Fruit fly (Drosophila melanogaster) whole organism, pupa: ENCODE data around the gene CLS.

ENCODE experiments used
- CG10348 ChIP-seq: fragments of 200-800 bp; sonication (Bioruptor generic); IDR thresholded peaks from 2 replicates; pipeline ENCODE4 v1.3.6; 2022; ENCODE audit warnings: missing biosample characterization, missing genetic modification characterization
- CG12605 ChIP-seq: fragments of 200-800 bp; sonication (Bioruptor generic); IDR thresholded peaks from 2 replicates; pipeline ENCODE4 v1.3.6; 2022; ENCODE audit warnings: missing biosample characterization, missing genetic modification characterization
- CG13204 ChIP-seq: fragments of 200-800 bp; sonication (Bioruptor generic); optimal IDR thresholded peaks from 2 replicates; lab custom pipeline; 2018; ENCODE audit warnings: missing biosample characterization, mild to moderate bottlenecking, missing genetic modification characterization, moderate library complexity
- CG14655 ChIP-seq: fragments of 200-800 bp; sonication (Bioruptor generic); optimal IDR thresholded peaks from 3 replicates; lab custom pipeline; 2017; ENCODE audit warnings: mild to moderate bottlenecking, missing biosample characterization, missing genetic modification reagents, missing genetic modification characterization
- CG15710 ChIP-seq: fragments of 200-800 bp; sonication (Bioruptor generic); optimal IDR thresholded peaks from 2 replicates; lab custom pipeline; 2018; ENCODE audit warnings: missing biosample characterization, mild to moderate bottlenecking, missing genetic modification characterization, moderate library complexity
- CG17806 ChIP-seq: fragments of 200-800 bp; sonication (Bioruptor generic); optimal IDR thresholded peaks from 2 replicates; lab custom pipeline; 2018; ENCODE audit warnings: missing biosample characterization, mild to moderate bottlenecking, missing genetic modification characterization, moderate library complexity
- CG32121 ChIP-seq: fragments of 200-800 bp; sonication (Bioruptor generic); IDR thresholded peaks from 2 replicates; pipeline ENCODE4 v1.3.6; 2022; ENCODE audit warnings: missing biosample characterization, missing genetic modification characterization
- CG34367 ChIP-seq: fragments of 200-800 bp; sonication (Bioruptor generic); optimal IDR thresholded peaks from 2 replicates; lab custom pipeline; 2018; ENCODE audit warnings: missing biosample characterization, mild to moderate bottlenecking, missing genetic modification characterization
- CG4496 ChIP-seq: fragments of 200-800 bp; sonication (Bioruptor generic); IDR thresholded peaks from 3 replicates; pipeline ENCODE4 v1.3.6; 2022; ENCODE audit warnings: missing biosample characterization, missing genetic modification characterization
- CG8159 ChIP-seq: fragments of 200-800 bp; sonication (Bioruptor generic); optimal IDR thresholded peaks from 3 replicates; lab custom pipeline; 2018; ENCODE audit warnings: missing biosample characterization, mild to moderate bottlenecking, missing genetic modification characterization, moderate library complexity
- CG8301 ChIP-seq: fragments of 200-800 bp; sonication (Bioruptor generic); optimal IDR thresholded peaks from 2 replicates; lab custom pipeline; 2018; ENCODE audit warnings: missing biosample characterization, mild to moderate bottlenecking, missing genetic modification characterization
- CG9948 ChIP-seq: fragments of 200-800 bp; sonication (Bioruptor generic); optimal IDR thresholded peaks from 2 replicates; lab custom pipeline; 2018; ENCODE audit warnings: missing biosample characterization, mild to moderate bottlenecking, missing genetic modification characterization, moderate library complexity
- D1 ChIP-seq: fragments of 200-800 bp; sonication (Bioruptor generic); optimal IDR thresholded peaks from 2 replicates; lab custom pipeline; 2018; ENCODE audit warnings: missing biosample characterization, mild to moderate bottlenecking, missing genetic modification characterization, moderate library complexity
- EcR ChIP-seq: fragments of 200-800 bp; sonication (Bioruptor generic); optimal IDR thresholded peaks from 3 replicates; lab custom pipeline; 2019; ENCODE audit warnings: missing biosample characterization, missing genetic modification characterization, mild to moderate bottlenecking, moderate library complexity, missing genetic modification reagents
- Ets98B ChIP-seq: fragments of 200-800 bp; sonication (Bioruptor generic); IDR thresholded peaks from 2 replicates; pipeline ENCODE4 v1.3.6; 2022; ENCODE audit warnings: missing biosample characterization, missing genetic modification characterization
- Pif1A ChIP-seq: fragments of 200-800 bp; sonication (Bioruptor generic); optimal IDR thresholded peaks from 3 replicates; lab custom pipeline; 2016; ENCODE audit warnings: missing biosample characterization, missing genetic modification characterization
- Pif1B ChIP-seq: fragments of 200-800 bp; sonication (Bioruptor generic); optimal IDR thresholded peaks from 3 replicates; lab custom pipeline; 2016; ENCODE audit warnings: missing biosample characterization, missing genetic modification characterization
- Snoo ChIP-seq: fragments of 200-800 bp; sonication (Bioruptor generic); optimal IDR thresholded peaks from 3 replicates; lab custom pipeline; 2017; ENCODE audit warnings: missing biosample characterization, mild to moderate bottlenecking, missing genetic modification characterization, inconsistent platforms
- fd96Ca ChIP-seq: fragments of 200-800 bp; sonication (Bioruptor generic); IDR thresholded peaks from 3 replicates; pipeline ENCODE4 v1.3.6; 2022; ENCODE audit warnings: missing biosample characterization, missing genetic modification characterization
- gl ChIP-seq: fragments of 200-800 bp; sonication (Bioruptor generic); optimal IDR thresholded peaks from 2 replicates; lab custom pipeline; 2018; ENCODE audit warnings: missing biosample characterization, mild to moderate bottlenecking, missing genetic modification characterization
- rn ChIP-seq: fragments of 200-800 bp; sonication (Bioruptor generic); IDR thresholded peaks from 2 replicates; pipeline ENCODE4 v1.3.6; 2022; ENCODE audit warnings: missing biosample characterization, missing genetic modification characterization

The CLS gene

dm6 chr3R:25660985-25661530 is 26.1 kb downstream of the CLS start, which contains the start of gene Tnks:
Gene Tnks, minus strand, starts transcription at chr3R:25661286.
- TF ChIP-seq CG8159 (tag; lab: Kevin White, UChicago) = peak; percentile 5
- TF ChIP-seq fd96Ca = 0 out of 3 replicates have a peak, but pooled peaks have one; percentile 19
- no peak for TF ChIP-seq CG15710 (tag; lab: Kevin White, UChicago)
- no peak for TF ChIP-seq Pif1B (GFP tag; lab: Kevin White, UChicago)

- no peak for TF ChIP-seq CG14655
- no peak for TF ChIP-seq CG8159 (tag; lab: Kevin White, UChicago)
- no peak for TF ChIP-seq gl
- no peak for TF ChIP-seq Snoo (tag; lab: Kevin White, UChicago)
Observed at dm6 chr3R:25659857-25660417, 27.2 kb downstream of the CLS start.

DNA sequence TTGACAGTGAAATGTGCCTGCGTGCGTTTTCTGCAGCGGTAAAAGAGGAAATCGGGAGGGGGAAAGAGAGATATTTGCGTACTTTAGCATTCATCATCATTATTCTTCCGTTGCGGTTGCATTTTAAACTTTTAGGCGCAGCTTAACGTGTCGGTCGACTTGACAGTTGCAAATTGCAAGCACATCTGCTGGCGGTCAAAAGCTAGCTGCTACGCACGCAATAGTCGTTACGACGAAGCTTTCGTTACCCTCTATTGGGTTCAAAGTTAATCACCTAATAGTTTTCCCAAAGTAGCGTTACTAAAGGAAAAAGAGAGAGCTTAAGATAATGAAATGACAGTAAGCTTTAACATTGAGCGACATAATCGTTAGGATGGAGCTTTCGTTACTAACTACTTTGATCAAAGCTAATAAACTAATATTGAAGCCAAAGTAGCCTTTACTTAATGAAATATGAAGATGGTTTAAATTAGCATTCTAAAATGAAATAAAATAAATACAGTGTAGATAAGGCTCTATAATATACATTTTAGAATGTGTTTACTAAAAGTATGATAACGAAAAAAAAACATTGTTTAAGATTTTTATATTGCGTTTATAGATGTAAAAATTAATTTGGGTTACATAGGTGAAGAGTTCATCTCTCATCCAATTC is 35.0 kb downstream of the CLS start:
- no peak for TF ChIP-seq CG4496
- no peak for TF ChIP-seq CG32121
- peak; percentile 32; the same call in 1 of the 2 replicates for TF ChIP-seq Ets98B

dm6 chr3R:25651414-25651813 is 35.8 kb downstream of the CLS start:
- TF ChIP-seq fd96Ca (peak; percentile 68; the same call in 2 of the 3 replicates), CG4496 (peak; percentile 60; the same call in 2 of the 3 replicates), Ets98B (peak; percentile 35; the same call in 1 of the 2 replicates), CG8301 (tag; lab: Kevin White, UChicago) (peak; percentile 53), Pif1A (GFP tag; lab: Kevin White, UChicago) (no peak), CG9948 (tag; lab: Kevin White, UChicago) (peak; percentile 35), CG8159 (tag; lab: Kevin White, UChicago) (peak; percentile 64), Snoo (tag; lab: Kevin White, UChicago) (peak; percentile 34), CG15710 (tag; lab: Kevin White, UChicago) (peak; percentile 41), CG34367 (tag; lab: Kevin White, UChicago) (peak; percentile 20), gl (no peak), Pif1B (GFP tag; lab: Kevin White, UChicago) (peak; percentile 59), rn (GFP tag; lab: Robert Waterston, UW) (peak; percentile 27; the same call in 1 of the 2 replicates), CG12605 (GFP tag; lab: Robert Waterston, UW) (peak; percentile 70), CG10348 (GFP tag; lab: Robert Waterston, UW) (no peak), D1 (tag; lab: Kevin White, UChicago) (no peak), EcR (no peak), CG32121 (peak; percentile 63), CG17806 (tag; lab: Kevin White, UChicago) (peak; percentile 62), CG14655 (peak; percentile 60), CG13204 (GFP tag; lab: Kevin White, UChicago) (no peak)

DNA sequence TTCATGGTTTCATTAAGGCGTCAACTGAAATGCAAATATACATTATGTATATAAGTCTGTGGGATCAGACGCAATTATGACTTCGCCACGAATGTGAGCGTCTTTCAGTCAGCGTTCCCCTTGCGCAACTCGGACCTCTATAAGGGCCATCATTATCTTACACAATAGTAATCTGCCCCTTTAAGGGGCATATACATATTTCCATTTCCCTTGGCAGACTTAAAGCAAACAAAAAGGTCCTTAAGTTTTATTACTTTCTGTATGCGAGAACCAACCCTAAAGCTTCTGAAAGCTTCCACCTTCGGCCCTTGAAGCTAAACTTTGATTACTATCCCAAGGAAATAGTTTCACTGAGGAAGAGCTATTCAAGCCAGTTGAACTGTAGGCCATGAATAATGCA is 36.8 kb downstream of the CLS start:
- no peak for TF ChIP-seq CG14655
- no peak for TF ChIP-seq fd96Ca
- no peak for TF ChIP-seq Pif1A (GFP tag; lab: Kevin White, UChicago)
- TF ChIP-seq CG9948 (tag; lab: Kevin White, UChicago) = no peak
- TF ChIP-seq EcR = no peak
- TF ChIP-seq D1 (tag; lab: Kevin White, UChicago) = no peak
- no peak for TF ChIP-seq CG34367 (tag; lab: Kevin White, UChicago)
- no peak for TF ChIP-seq CG4496
- TF ChIP-seq, all 21 proteins: peak for 0

DNA sequence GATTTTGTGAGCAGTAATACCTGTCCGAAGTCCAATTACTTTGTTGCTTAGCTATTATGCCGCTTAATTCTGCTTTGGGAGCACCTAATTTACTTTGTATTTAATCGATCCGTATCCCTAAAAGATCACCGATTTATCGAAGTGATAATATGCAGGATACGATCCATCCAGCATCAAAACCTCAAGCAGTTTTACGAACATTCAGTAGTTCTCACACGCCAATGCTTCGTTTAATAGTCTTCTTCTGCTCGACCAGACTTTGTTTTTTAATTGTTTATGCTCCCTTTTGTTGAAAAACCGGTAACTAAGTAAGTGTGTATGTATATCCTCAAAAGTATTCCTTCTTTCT is 38.9 kb downstream of the CLS start:
- TF ChIP-seq CG14655 = peak; percentile 3
- no peak for TF ChIP-seq Pif1B (GFP tag; lab: Kevin White, UChicago)

dm6 chr3R:25647577-25648257 is 39.5 kb downstream of the CLS start:
- TF ChIP-seq CG4496 (peak; percentile 77; the same call in 2 of the 3 replicates), Ets98B (peak; percentile 82), Pif1B (GFP tag; lab: Kevin White, UChicago) (peak; percentile 19), Pif1A (GFP tag; lab: Kevin White, UChicago) (peak; percentile 51), CG12605 (GFP tag; lab: Robert Waterston, UW) (peak; percentile 85), fd96Ca (peak; percentile 83), gl (peak; percentile 52), D1 (tag; lab: Kevin White, UChicago) (no peak), CG17806 (tag; lab: Kevin White, UChicago) (peak; percentile 10), CG8301 (tag; lab: Kevin White, UChicago) (peak; percentile 22), CG32121 (peak; percentile 84), CG10348 (GFP tag; lab: Robert Waterston, UW) (no peak), EcR (no peak), CG9948 (tag; lab: Kevin White, UChicago) (no peak), CG13204 (GFP tag; lab: Kevin White, UChicago) (peak; percentile 67), rn (GFP tag; lab: Robert Waterston, UW) (peak; percentile 44; the same call in 1 of the 2 replicates), CG15710 (tag; lab: Kevin White, UChicago) (peak; percentile 30), CG8159 (tag; lab: Kevin White, UChicago) (peak; percentile 33), CG34367 (tag; lab: Kevin White, UChicago) (peak; percentile 33), Snoo (tag; lab: Kevin White, UChicago) (peak; percentile 52), CG14655 (peak; percentile 58)
